Fruit fly (Drosophila melanogaster) whole organism, pupa: ENCODE results near the gene eff.

Experiments
- CG10348 ChIP-seq: fragments of 200-800 bp; sonication (Bioruptor generic); IDR thresholded peaks from 2 replicates; pipeline ENCODE4 v1.3.6; 2022; ENCODE audit warnings: missing biosample characterization, missing genetic modification characterization
- CG12605 ChIP-seq: fragments of 200-800 bp; sonication (Bioruptor generic); IDR thresholded peaks from 2 replicates; pipeline ENCODE4 v1.3.6; 2022; ENCODE audit warnings: missing biosample characterization, missing genetic modification characterization
- CG13204 ChIP-seq: fragments of 200-800 bp; sonication (Bioruptor generic); optimal IDR thresholded peaks from 2 replicates; lab custom pipeline; 2018; ENCODE audit warnings: missing biosample characterization, mild to moderate bottlenecking, missing genetic modification characterization, moderate library complexity
- CG14655 ChIP-seq: fragments of 200-800 bp; sonication (Bioruptor generic); optimal IDR thresholded peaks from 3 replicates; lab custom pipeline; 2017; ENCODE audit warnings: mild to moderate bottlenecking, missing biosample characterization, missing genetic modification reagents, missing genetic modification characterization
- CG15710 ChIP-seq: fragments of 200-800 bp; sonication (Bioruptor generic); optimal IDR thresholded peaks from 2 replicates; lab custom pipeline; 2018; ENCODE audit warnings: missing biosample characterization, mild to moderate bottlenecking, missing genetic modification characterization, moderate library complexity
- CG17806 ChIP-seq: fragments of 200-800 bp; sonication (Bioruptor generic); optimal IDR thresholded peaks from 2 replicates; lab custom pipeline; 2018; ENCODE audit warnings: missing biosample characterization, mild to moderate bottlenecking, missing genetic modification characterization, moderate library complexity
- CG32121 ChIP-seq: fragments of 200-800 bp; sonication (Bioruptor generic); IDR thresholded peaks from 2 replicates; pipeline ENCODE4 v1.3.6; 2022; ENCODE audit warnings: missing biosample characterization, missing genetic modification characterization
- CG34367 ChIP-seq: fragments of 200-800 bp; sonication (Bioruptor generic); optimal IDR thresholded peaks from 2 replicates; lab custom pipeline; 2018; ENCODE audit warnings: missing biosample characterization, mild to moderate bottlenecking, missing genetic modification characterization
- CG4496 ChIP-seq: fragments of 200-800 bp; sonication (Bioruptor generic); IDR thresholded peaks from 3 replicates; pipeline ENCODE4 v1.3.6; 2022; ENCODE audit warnings: missing biosample characterization, missing genetic modification characterization
- CG8159 ChIP-seq: fragments of 200-800 bp; sonication (Bioruptor generic); optimal IDR thresholded peaks from 3 replicates; lab custom pipeline; 2018; ENCODE audit warnings: missing biosample characterization, mild to moderate bottlenecking, missing genetic modification characterization, moderate library complexity
- CG8301 ChIP-seq: fragments of 200-800 bp; sonication (Bioruptor generic); optimal IDR thresholded peaks from 2 replicates; lab custom pipeline; 2018; ENCODE audit warnings: missing biosample characterization, mild to moderate bottlenecking, missing genetic modification characterization
- CG9948 ChIP-seq: fragments of 200-800 bp; sonication (Bioruptor generic); optimal IDR thresholded peaks from 2 replicates; lab custom pipeline; 2018; ENCODE audit warnings: missing biosample characterization, mild to moderate bottlenecking, missing genetic modification characterization, moderate library complexity
- D1 ChIP-seq: fragments of 200-800 bp; sonication (Bioruptor generic); optimal IDR thresholded peaks from 2 replicates; lab custom pipeline; 2018; ENCODE audit warnings: missing biosample characterization, mild to moderate bottlenecking, missing genetic modification characterization, moderate library complexity
- EcR ChIP-seq: fragments of 200-800 bp; sonication (Bioruptor generic); optimal IDR thresholded peaks from 3 replicates; lab custom pipeline; 2019; ENCODE audit warnings: missing biosample characterization, missing genetic modification characterization, mild to moderate bottlenecking, moderate library complexity, missing genetic modification reagents
- Ets98B ChIP-seq: fragments of 200-800 bp; sonication (Bioruptor generic); IDR thresholded peaks from 2 replicates; pipeline ENCODE4 v1.3.6; 2022; ENCODE audit warnings: missing biosample characterization, missing genetic modification characterization
- Pif1A ChIP-seq: fragments of 200-800 bp; sonication (Bioruptor generic); optimal IDR thresholded peaks from 3 replicates; lab custom pipeline; 2016; ENCODE audit warnings: missing biosample characterization, missing genetic modification characterization
- Pif1B ChIP-seq: fragments of 200-800 bp; sonication (Bioruptor generic); optimal IDR thresholded peaks from 3 replicates; lab custom pipeline; 2016; ENCODE audit warnings: missing biosample characterization, missing genetic modification characterization
- Snoo ChIP-seq: fragments of 200-800 bp; sonication (Bioruptor generic); optimal IDR thresholded peaks from 3 replicates; lab custom pipeline; 2017; ENCODE audit warnings: missing biosample characterization, mild to moderate bottlenecking, missing genetic modification characterization, inconsistent platforms
- fd96Ca ChIP-seq: fragments of 200-800 bp; sonication (Bioruptor generic); IDR thresholded peaks from 3 replicates; pipeline ENCODE4 v1.3.6; 2022; ENCODE audit warnings: missing biosample characterization, missing genetic modification characterization
- gl ChIP-seq: fragments of 200-800 bp; sonication (Bioruptor generic); optimal IDR thresholded peaks from 2 replicates; lab custom pipeline; 2018; ENCODE audit warnings: missing biosample characterization, mild to moderate bottlenecking, missing genetic modification characterization
- rn ChIP-seq: fragments of 200-800 bp; sonication (Bioruptor generic); IDR thresholded peaks from 2 replicates; pipeline ENCODE4 v1.3.6; 2022; ENCODE audit warnings: missing biosample characterization, missing genetic modification characterization

eff gene

DNA sequence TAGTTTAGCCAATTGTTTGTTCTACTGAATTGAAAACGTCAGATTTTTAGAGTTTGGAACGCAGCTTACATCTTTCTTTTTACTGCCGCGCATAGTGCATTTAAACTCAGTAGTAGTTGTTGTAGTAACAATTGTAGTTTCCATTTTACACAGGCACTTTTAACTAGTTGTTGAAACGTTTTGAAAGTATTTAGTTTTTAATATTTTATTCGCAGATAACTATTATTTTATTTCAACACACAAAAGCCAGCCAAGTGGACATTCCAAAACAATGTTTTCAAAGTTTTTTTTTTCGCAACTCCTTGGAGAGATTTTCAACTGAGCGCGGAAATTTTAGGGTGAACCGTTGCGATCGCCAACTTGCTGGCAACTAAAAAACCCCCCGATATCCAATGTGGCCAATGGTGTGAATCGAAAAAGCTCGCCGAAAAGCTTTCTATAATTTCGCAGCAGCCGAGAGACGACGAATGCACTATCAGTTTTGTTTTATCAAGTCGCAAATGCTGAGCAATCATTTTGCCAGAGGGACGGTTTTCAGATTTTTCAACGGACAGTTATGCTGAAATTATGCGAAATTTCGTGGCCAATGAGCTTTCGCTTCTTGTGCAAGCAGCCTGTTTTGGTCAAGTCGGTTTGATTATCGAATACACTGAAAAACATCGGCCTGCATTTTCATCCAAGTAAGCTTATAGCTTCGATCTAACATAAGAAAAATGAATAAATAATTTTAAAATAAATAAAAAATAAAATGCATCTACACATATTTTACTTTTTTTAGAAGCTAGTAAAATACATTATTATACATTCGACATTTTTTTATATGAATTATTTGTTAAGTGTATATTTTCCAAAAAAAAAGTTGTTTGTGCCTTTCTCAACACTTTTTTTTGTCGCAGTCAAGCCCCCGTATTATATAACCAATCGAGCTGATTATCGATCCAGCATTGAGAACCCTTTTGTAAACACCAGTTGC, 12.1 kb downstream of the eff start:
- TF ChIP-seq CG32121 (peak; percentile 72), CG10348 (GFP tag; lab: Robert Waterston, UW) (no peak), Snoo (tag; lab: Kevin White, UChicago) (peak; percentile 49), gl (no peak), rn (GFP tag; lab: Robert Waterston, UW) (peak; percentile 34; the same call in 1 of the 2 replicates), CG8301 (tag; lab: Kevin White, UChicago) (peak; percentile 43), Pif1B (GFP tag; lab: Kevin White, UChicago) (peak; percentile 44), CG17806 (tag; lab: Kevin White, UChicago) (peak; percentile 56), fd96Ca (no peak; the same call in 2 of the 3 replicates), CG4496 (GFP tag; lab: Robert Waterston, UW) (peak; percentile 67; the same call in 2 of the 3 replicates), CG13204 (GFP tag; lab: Kevin White, UChicago) (no peak), Pif1A (GFP tag; lab: Kevin White, UChicago) (no peak), CG15710 (tag; lab: Kevin White, UChicago) (peak; percentile 29), CG12605 (peak; percentile 46; the same call in 1 of the 2 replicates), D1 (tag; lab: Kevin White, UChicago) (no peak), CG8159 (tag; lab: Kevin White, UChicago) (peak; percentile 64), EcR (GFP tag; lab: Kevin White, UChicago) (no peak), CG34367 (tag; lab: Kevin White, UChicago) (peak; percentile 34), CG9948 (tag; lab: Kevin White, UChicago) (peak; percentile 22), CG14655 (GFP tag; lab: Kevin White, UChicago) (peak; percentile 17), Ets98B (GFP tag; lab: Robert Waterston, UW) (peak; percentile 61)

DNA sequence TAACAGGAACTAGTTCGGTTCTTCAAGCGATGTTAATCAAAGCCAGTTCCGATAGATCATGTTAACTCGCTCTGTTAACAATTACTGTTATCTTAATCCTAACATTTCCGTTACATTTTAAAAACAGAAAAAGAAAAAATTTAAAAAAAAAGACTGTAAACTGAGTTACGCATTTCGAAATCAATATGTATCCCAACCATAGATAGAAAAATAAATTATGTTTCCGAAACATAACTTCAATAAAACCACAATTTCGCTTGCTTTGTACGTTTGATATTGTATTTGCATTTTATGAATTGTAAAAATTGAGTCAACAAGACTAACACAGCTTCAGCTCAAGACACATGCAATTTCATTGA, 16.6 kb downstream of the eff start:
- no peak for TF ChIP-seq Snoo (tag; lab: Kevin White, UChicago)
- no peak for TF ChIP-seq CG10348 (GFP tag; lab: Robert Waterston, UW)
- TF ChIP-seq Ets98B (GFP tag; lab: Robert Waterston, UW), result no peak
- TF ChIP-seq gl, result no peak
- TF ChIP-seq CG8159 (tag; lab: Kevin White, UChicago), result no peak
- no peak for TF ChIP-seq CG9948 (tag; lab: Kevin White, UChicago)
- no peak for TF ChIP-seq CG32121
- no peak for TF ChIP-seq CG15710 (tag; lab: Kevin White, UChicago)
- TF ChIP-seq Pif1B (GFP tag; lab: Kevin White, UChicago), result no peak
- TF ChIP-seq D1 (tag; lab: Kevin White, UChicago), result no peak

DNA sequence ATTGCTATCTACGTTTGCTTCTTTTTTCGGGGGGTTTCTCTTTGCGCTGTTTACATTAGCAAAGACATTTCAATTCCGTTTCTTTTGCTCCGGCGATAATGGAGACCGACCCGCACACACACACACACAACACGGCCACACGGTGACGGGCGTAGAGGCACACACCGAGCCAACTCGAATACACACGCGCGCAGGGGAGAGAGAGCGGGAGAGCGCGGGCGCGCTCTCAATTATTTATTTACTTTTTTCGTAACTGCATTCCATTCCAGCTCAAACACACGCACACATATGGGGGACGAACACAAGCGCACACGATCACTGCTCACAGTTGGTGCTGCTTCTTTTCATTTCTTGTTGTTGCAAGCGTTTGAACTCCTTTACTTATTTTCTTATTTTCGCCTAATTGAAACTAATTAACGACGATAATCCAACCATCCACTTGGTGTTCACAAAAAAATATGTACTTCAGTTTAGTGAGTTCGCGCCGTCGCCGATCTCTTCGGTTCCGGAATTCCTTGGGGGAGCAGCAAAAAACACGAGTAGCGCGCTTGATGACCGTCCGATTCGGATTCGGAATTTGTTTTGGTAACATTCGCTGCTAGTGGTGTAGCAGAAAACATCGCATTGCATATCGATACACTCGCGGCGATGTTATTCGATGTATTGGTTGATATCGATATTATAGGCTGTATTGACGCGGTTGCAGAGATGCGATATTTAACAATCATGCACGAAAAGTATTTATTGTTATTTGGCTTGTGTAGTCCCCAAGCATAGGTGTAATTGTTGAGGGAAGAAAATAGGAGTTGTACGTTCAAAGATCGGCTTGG, 17.2 kb downstream of the eff start, which contains the start of gene kibra:
Gene kibra, minus strand, starts transcription at position 591 of the 830 bp plus-strand sequence.
- TF ChIP-seq fd96Ca (no peak), CG4496 (GFP tag; lab: Robert Waterston, UW) (no peak), CG34367 (tag; lab: Kevin White, UChicago) (no peak), CG17806 (tag; lab: Kevin White, UChicago) (peak; percentile 43), EcR (GFP tag; lab: Kevin White, UChicago) (peak; percentile 67), CG8301 (tag; lab: Kevin White, UChicago) (peak; percentile 45), CG8159 (tag; lab: Kevin White, UChicago) (peak; percentile 67), Pif1B (GFP tag; lab: Kevin White, UChicago) (no peak), CG13204 (GFP tag; lab: Kevin White, UChicago) (peak; percentile 58), CG10348 (GFP tag; lab: Robert Waterston, UW) (no peak), Ets98B (GFP tag; lab: Robert Waterston, UW) (no peak), gl (no peak), Pif1A (GFP tag; lab: Kevin White, UChicago) (peak; percentile 1), CG9948 (tag; lab: Kevin White, UChicago) (peak; percentile 34), Snoo (tag; lab: Kevin White, UChicago) (peak; percentile 15), CG15710 (tag; lab: Kevin White, UChicago) (peak; percentile 51)

DNA sequence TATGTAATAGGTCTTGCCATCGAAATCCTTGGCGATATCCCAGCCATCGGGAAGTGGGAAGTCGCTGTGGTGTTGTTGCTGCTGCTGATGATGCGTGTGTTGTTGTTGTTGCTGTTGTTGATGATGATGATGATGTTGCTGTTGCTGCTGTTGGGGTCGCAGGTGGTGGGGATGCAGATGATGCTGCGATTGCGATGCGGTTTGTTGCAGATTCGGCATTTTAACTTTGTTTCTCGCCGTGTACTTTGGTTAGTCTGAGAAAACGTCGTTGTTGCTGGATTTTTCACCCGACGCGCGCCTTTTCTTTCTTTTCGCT, 17.8 kb downstream of the eff start:
- TF ChIP-seq CG10348 (GFP tag; lab: Robert Waterston, UW) (no peak), Snoo (tag; lab: Kevin White, UChicago) (no peak), CG17806 (tag; lab: Kevin White, UChicago) (no peak), fd96Ca (no peak), CG15710 (tag; lab: Kevin White, UChicago) (no peak), CG9948 (tag; lab: Kevin White, UChicago) (no peak), rn (GFP tag; lab: Robert Waterston, UW) (no peak), CG4496 (GFP tag; lab: Robert Waterston, UW) (no peak), Pif1B (GFP tag; lab: Kevin White, UChicago) (no peak)
- TF ChIP-seq, all 21 proteins: peak for 0
